Fruit fly (Drosophila melanogaster) whole organism, embryonic: ENCODE data around the gene Muc68Ca.

ENCODE experiments used
- BEAF-32 ChIP-seq: fragments of 200-800 bp; sonication (Bioruptor generic); optimal IDR thresholded peaks from 3 replicates; lab custom pipeline; 2017; ENCODE audit warnings: missing biosample characterization, missing genetic modification characterization, mild to moderate bottlenecking, moderate library complexity, missing genetic modification reagents
- CG10267 ChIP-seq: fragments of 200-800 bp; sonication (Bioruptor generic); optimal IDR thresholded peaks from 2 replicates; lab custom pipeline; 2018; ENCODE audit warnings: missing biosample characterization, mild to moderate bottlenecking, missing genetic modification characterization, moderate library complexity
- CG11696 ChIP-seq: fragments of 200-800 bp; sonication (Bioruptor generic); IDR thresholded peaks from 2 replicates; pipeline ENCODE4 v1.3.6; 2022; ENCODE audit warnings: missing biosample characterization, missing genetic modification characterization
- CG12155 ChIP-seq: fragments of 200-800 bp; sonication (Bioruptor generic); optimal IDR thresholded peaks from 3 replicates; lab custom pipeline; 2016; ENCODE audit warnings: missing biosample characterization, missing genetic modification characterization
- CG12236 ChIP-seq: fragments of 200-800 bp; sonication (Bioruptor generic); optimal IDR thresholded peaks from 2 replicates; lab custom pipeline; 2016; ENCODE audit warnings: missing biosample characterization, missing genetic modification characterization
- CG1233 ChIP-seq: fragments of 200-800 bp; sonication (Bioruptor generic); optimal IDR thresholded peaks from 4 replicates; lab custom pipeline; 2018; ENCODE audit warnings: missing biosample characterization, mild to moderate bottlenecking, missing genetic modification characterization
- CG13123 ChIP-seq: fragments of 200-800 bp; sonication (Bioruptor generic); optimal IDR thresholded peaks from 2 replicates; lab custom pipeline; 2016; ENCODE audit warnings: missing biosample characterization, missing genetic modification characterization
- CG13775 ChIP-seq: fragments of 200-800 bp; sonication (Bioruptor generic); optimal IDR thresholded peaks from 3 replicates; lab custom pipeline; 2017; ENCODE audit warnings: missing biosample characterization, mild to moderate bottlenecking, missing genetic modification characterization
- CG15269 ChIP-seq: fragments of 200-800 bp; sonication (Bioruptor generic); optimal IDR thresholded peaks from 2 replicates; lab custom pipeline; 2018; ENCODE audit warnings: missing biosample characterization, mild to moderate bottlenecking, missing genetic modification characterization, moderate library complexity
- CG15479 ChIP-seq: fragments of 200-800 bp; sonication (Bioruptor generic); optimal IDR thresholded peaks from 3 replicates; lab custom pipeline; 2019; ENCODE audit warnings: missing biosample characterization, mild to moderate bottlenecking, missing genetic modification characterization, moderate library complexity
- CG17186 ChIP-seq: fragments of 200-800 bp; sonication (Bioruptor generic); optimal IDR thresholded peaks from 3 replicates; lab custom pipeline; 2017; ENCODE audit warnings: missing biosample characterization, missing genetic modification reagents, missing genetic modification characterization
- CG2712 ChIP-seq: fragments of 200-800 bp; optimal IDR thresholded peaks from 3 replicates; lab custom pipeline; 2019; ENCODE audit warnings: missing biosample characterization, mild to moderate bottlenecking, missing genetic modification characterization, moderate library complexity
- CG31365 ChIP-seq: fragments of 200-800 bp; sonication (Bioruptor generic); optimal IDR thresholded peaks from 2 replicates; lab custom pipeline; 2018; ENCODE audit warnings: missing biosample characterization, mild to moderate bottlenecking, missing genetic modification characterization
- CG4328 ChIP-seq: fragments of 200-800 bp; sonication (Bioruptor generic); optimal IDR thresholded peaks from 3 replicates; lab custom pipeline; 2017; ENCODE audit warnings: missing biosample characterization, missing genetic modification reagents, missing genetic modification characterization
- CG4854 ChIP-seq: fragments of 200-800 bp; sonication (Bioruptor generic); optimal IDR thresholded peaks from 2 replicates; lab custom pipeline; 2016; ENCODE audit warnings: missing biosample characterization, missing genetic modification characterization, inconsistent platforms
- CG5953 ChIP-seq: fragments of 200-800 bp; sonication (Bioruptor generic); IDR thresholded peaks from 2 replicates; pipeline ENCODE4 v1.3.6; 2022; ENCODE audit warnings: missing biosample characterization, missing genetic modification characterization
- CG6254 ChIP-seq: fragments of 200-800 bp; sonication (Bioruptor generic); optimal IDR thresholded peaks from 3 replicates; lab custom pipeline; 2017; ENCODE audit warnings: mild to moderate bottlenecking, missing biosample characterization, missing genetic modification reagents, missing genetic modification characterization
- CG6689 ChIP-seq: fragments of 200-800 bp; sonication (Bioruptor generic); IDR thresholded peaks from 2 replicates; pipeline ENCODE4 v1.3.6; 2022; ENCODE audit warnings: missing biosample characterization, missing genetic modification characterization
- CG8281 ChIP-seq: fragments of 200-800 bp; sonication (Bioruptor generic); optimal IDR thresholded peaks from 2 replicates; lab custom pipeline; 2018; ENCODE audit warnings: missing biosample characterization, mild to moderate bottlenecking, missing genetic modification characterization, moderate library complexity
- CG9215 ChIP-seq: fragments of 200-800 bp; sonication (Bioruptor generic); IDR thresholded peaks from 2 replicates; pipeline ENCODE4 v1.3.6; 2022; ENCODE audit warnings: missing biosample characterization, missing genetic modification characterization
- E2f2 ChIP-seq: fragments of 200-800 bp; sonication (Bioruptor generic); IDR thresholded peaks from 2 replicates; pipeline ENCODE4 v1.3.6; 2022; ENCODE audit warnings: missing biosample characterization, missing genetic modification characterization
- Gug ChIP-seq: fragments of 200-800 bp; sonication (Bioruptor generic); IDR thresholded peaks from 4 replicates; pipeline ENCODE4 v1.3.6; 2022; ENCODE audit warnings: missing biosample characterization, missing genetic modification characterization
- Hmr ChIP-seq: fragments of 200-800 bp; sonication (Bioruptor generic); optimal IDR thresholded peaks from 3 replicates; lab custom pipeline; 2017; ENCODE audit warnings: mild to moderate bottlenecking, missing biosample characterization, missing genetic modification reagents, missing genetic modification characterization
- Hr3 ChIP-seq: fragments of 200-800 bp; sonication (Bioruptor generic); optimal IDR thresholded peaks from 3 replicates; lab custom pipeline; 2016; ENCODE audit warnings: missing biosample characterization, missing genetic modification characterization
- Mes4 ChIP-seq: fragments of 200-800 bp; sonication (Bioruptor generic); optimal IDR thresholded peaks from 2 replicates; lab custom pipeline; 2016; ENCODE audit warnings: missing biosample characterization, missing genetic modification characterization
- NfI ChIP-seq: fragments of 200-800 bp; sonication (Bioruptor generic); optimal IDR thresholded peaks from 3 replicates; lab custom pipeline; 2018; ENCODE audit warnings: missing biosample characterization, mild to moderate bottlenecking, missing genetic modification characterization, moderate library complexity
- Six4 ChIP-seq: fragments of 200-800 bp; sonication (Bioruptor generic); optimal IDR thresholded peaks from 2 replicates; lab custom pipeline; 2016; ENCODE audit warnings: missing biosample characterization, missing genetic modification characterization
- ab ChIP-seq: fragments of 200-800 bp; sonication (Bioruptor generic); optimal IDR thresholded peaks from 2 replicates; lab custom pipeline; 2016; ENCODE audit warnings: missing biosample characterization, missing genetic modification characterization
- abd-A ChIP-seq: fragments of 200-800 bp; sonication (Bioruptor generic); optimal IDR thresholded peaks from 3 replicates; lab custom pipeline; 2019; ENCODE audit warnings: missing biosample characterization, mild to moderate bottlenecking, missing genetic modification characterization, moderate library complexity
- ara ChIP-seq: fragments of 200-800 bp; sonication (Bioruptor generic); IDR thresholded peaks from 2 replicates; pipeline ENCODE4 v1.3.6; 2022; ENCODE audit warnings: missing biosample characterization, missing genetic modification characterization
- ase ChIP-seq: fragments of 200-800 bp; sonication (Bioruptor generic); IDR thresholded peaks from 3 replicates; pipeline ENCODE4 v1.3.6; 2022; ENCODE audit warnings: missing biosample characterization, missing genetic modification characterization
- ash1 ChIP-seq: fragments of 200-800 bp; sonication (Bioruptor generic); optimal IDR thresholded peaks from 2 replicates; lab custom pipeline; 2018; ENCODE audit warnings: missing biosample characterization, mild to moderate bottlenecking, missing genetic modification characterization
- croc ChIP-seq: fragments of 200-800 bp; sonication (Bioruptor generic); conservative IDR thresholded peaks from 3 replicates; pipeline ENCODE4 v1.3.6; 2022; ENCODE audit warnings: missing biosample characterization, missing genetic modification characterization
- dan ChIP-seq: fragments of 200-800 bp; sonication (Bioruptor generic); IDR thresholded peaks from 2 replicates; pipeline ENCODE4 v1.3.6; 2022; ENCODE audit warnings: missing biosample characterization, missing genetic modification characterization
- dmrt99B ChIP-seq: fragments of 200-800 bp; sonication (Bioruptor generic); optimal IDR thresholded peaks from 2 replicates; lab custom pipeline; 2018; ENCODE audit warnings: missing biosample characterization, mild to moderate bottlenecking, missing genetic modification characterization, moderate library complexity
- gro ChIP-seq: fragments of 200-800 bp; sonication (Bioruptor generic); optimal IDR thresholded peaks from 2 replicates; lab custom pipeline; 2016; ENCODE audit warnings: missing biosample characterization, missing genetic modification characterization
- her ChIP-seq: fragments of 200-800 bp; sonication (Bioruptor generic); optimal IDR thresholded peaks from 2 replicates; lab custom pipeline; 2016; ENCODE audit warnings: missing biosample characterization, missing genetic modification characterization
- hkb ChIP-seq, 2 experiments: fragments of 200-800 bp in 1 of 2; fragments of >200 bp in 1 of 2; sonication (Bioruptor generic) in 1 of 2; IDR thresholded peaks in 1 of 2; optimal IDR thresholded peaks in 1 of 2; 2 replicates each; pipeline versions ENCODE4 v1.3.6 to Lab custom; 2017 to 2022; ENCODE audit warnings: missing biosample characterization in 1 of 2, missing genetic modification characterization in 1 of 2
- lbe ChIP-seq: fragments of 200-800 bp; sonication (Bioruptor generic); optimal IDR thresholded peaks from 2 replicates; lab custom pipeline; 2016; ENCODE audit warnings: missing biosample characterization, mild to moderate bottlenecking, missing genetic modification characterization
- lilli ChIP-seq: fragments of 200-800 bp; sonication (Bioruptor generic); optimal IDR thresholded peaks from 3 replicates; lab custom pipeline; 2016; ENCODE audit warnings: missing biosample characterization, missing genetic modification characterization
- luna ChIP-seq: fragments of 200-800 bp; sonication (Bioruptor generic); optimal IDR thresholded peaks from 2 replicates; lab custom pipeline; 2016; ENCODE audit warnings: missing biosample characterization, missing genetic modification characterization
- pum ChIP-seq: fragments of 200-800 bp; sonication (Bioruptor generic); optimal IDR thresholded peaks from 2 replicates; lab custom pipeline; 2016; ENCODE audit warnings: missing biosample characterization, missing genetic modification characterization
- row ChIP-seq: fragments of 200-800 bp; sonication (Bioruptor generic); IDR thresholded peaks from 3 replicates; pipeline ENCODE4 v1.3.6; 2022; ENCODE audit warnings: missing biosample characterization, missing genetic modification characterization
- sc ChIP-seq, 3 experiments: fragments of >200 bp in 2 of 3; fragments of 200-800 bp in 1 of 3; sonication (Bioruptor generic) in 1 of 3; optimal IDR thresholded peaks; 2 replicates in 2 of 3; 3 replicates in 1 of 3; lab custom pipeline; 2017; ENCODE audit warnings: mild to moderate bottlenecking in 1 of 3, missing biosample characterization in 1 of 3, missing genetic modification characterization in 1 of 3, missing genetic modification reagents in 1 of 3
- scrt ChIP-seq: fragments of 200-800 bp; sonication (Bioruptor generic); optimal IDR thresholded peaks from 2 replicates; lab custom pipeline; 2018; ENCODE audit warnings: missing biosample characterization, mild to moderate bottlenecking, missing genetic modification characterization, moderate library complexity
- trh ChIP-seq: fragments of 200-800 bp; sonication (Bioruptor generic); optimal IDR thresholded peaks from 2 replicates; lab custom pipeline; 2016; ENCODE audit warnings: missing biosample characterization, missing genetic modification characterization
- ttk ChIP-seq: fragments of 200-800 bp; sonication (Bioruptor generic); IDR thresholded peaks from 2 replicates; pipeline ENCODE4 v2.1.2; 2022; ENCODE audit warnings: missing biosample characterization, missing genetic modification characterization
- wdn ChIP-seq: fragments of 200-800 bp; sonication (Bioruptor generic); IDR thresholded peaks from 2 replicates; pipeline ENCODE4 v1.3.6; 2022; ENCODE audit warnings: missing biosample characterization, missing genetic modification characterization
- wek ChIP-seq: fragments of 200-800 bp; sonication (Bioruptor generic); optimal IDR thresholded peaks from 3 replicates; lab custom pipeline; 2018; ENCODE audit warnings: missing biosample characterization, mild to moderate bottlenecking, missing genetic modification characterization, moderate library complexity
- zfh1 ChIP-seq: fragments of 200-800 bp; sonication (Bioruptor generic); IDR thresholded peaks from 3 replicates; pipeline ENCODE4 v1.3.6; 2022; ENCODE audit warnings: missing biosample characterization, missing genetic modification characterization

Gene Muc68Ca

dm6 chr3L:11648410-11648809 lies 28.5 kb upstream of the Muc68Ca start, which contains the start of the genes RIOK1 and Polr3H (continued):
- TF ChIP-seq row (GFP tag; lab: Robert Waterston, UW) (peak; percentile 88), NfI (GFP tag; lab: Kevin White, UChicago) (peak; percentile 72), hkb (optimal IDR thresholded peaks at IDR 0.05; lab: Kevin White, UChicago) (no peak), hkb (GFP tag; IDR thresholded peaks at IDR 0.05; lab: Robert Waterston, UW) (peak; percentile 77), CG12155 (peak; percentile 68), luna (GFP tag; lab: Kevin White, UChicago) (no peak), Six4 (GFP tag; lab: Kevin White, UChicago) (peak; percentile 36), sc (optimal IDR thresholded peaks at IDR 0.05; lab: Kevin White, UChicago) (no peak), sc (GFP tag; optimal IDR thresholded peaks at IDR 0.05; lab: Kevin White, UChicago) (peak; percentile 21), Hmr (peak; percentile 63), CG11696 (GFP tag; lab: Robert Waterston, UW) (no peak), CG9215 (GFP tag; lab: Robert Waterston, UW) (peak; percentile 40; the same call in 1 of the 2 replicates), CG10267 (tag; lab: Kevin White, UChicago) (peak; percentile 69), CG12236 (GFP tag; lab: Kevin White, UChicago) (peak; percentile 32), wdn (GFP tag; lab: Robert Waterston, UW) (0 out of 2 replicates have a peak, but pooled peaks have one; percentile 5), Hr3 (GFP tag; lab: Kevin White, UChicago) (peak; percentile 63), scrt (GFP tag; lab: Kevin White, UChicago) (peak; percentile 64), E2f2 (peak; percentile 67), CG1233 (GFP tag; lab: Kevin White, UChicago) (peak; percentile 55), pum (GFP tag; lab: Kevin White, UChicago) (peak; percentile 75), ttk (GFP tag; lab: Robert Waterston, UW) (peak; percentile 31; the same call in 1 of the 2 replicates), zfh1 (GFP tag; lab: Robert Waterston, UW) (peak; percentile 48; the same call in 2 of the 3 replicates), CG6254 (GFP tag; lab: Kevin White, UChicago) (peak; percentile 16), lbe (GFP tag; lab: Kevin White, UChicago) (no peak), BEAF-32 (peak; percentile 50), gro (GFP tag; lab: Kevin White, UChicago) (peak; percentile 80), CG15269 (tag; lab: Kevin White, UChicago) (no peak), abd-A (tag; lab: Kevin White, UChicago) (no peak), wek (GFP tag; lab: Kevin White, UChicago) (peak; percentile 94), dan (GFP tag; lab: Robert Waterston, UW) (no peak), ab (GFP tag; lab: Kevin White, UChicago) (peak; percentile 68), CG5953 (no peak), CG4328 (GFP tag; lab: Kevin White, UChicago) (no peak), CG17186 (peak; percentile 43), CG8281 (no peak), lilli (GFP tag; lab: Kevin White, UChicago) (peak; percentile 85), CG13775 (GFP tag; lab: Kevin White, UChicago) (peak; percentile 82), her (GFP tag; lab: Kevin White, UChicago) (peak; percentile 63), CG15479 (GFP tag; lab: Kevin White, UChicago) (peak; percentile 52), Gug (peak; percentile 51; the same call in 3 of the 4 replicates), CG6689 (GFP tag; lab: Robert Waterston, UW) (peak; percentile 58), CG2712 (tag; lab: Kevin White, UChicago) (no peak), Mes4 (GFP tag; lab: Kevin White, UChicago) (peak; percentile 58), croc (no peak), ase (peak; percentile 39; the same call in 1 of the 3 replicates), CG13123 (GFP tag; lab: Kevin White, UChicago) (peak; percentile 65), dmrt99B (tag; lab: Kevin White, UChicago) (no peak), CG4854 (GFP tag; lab: Kevin White, UChicago) (peak; percentile 47), ash1 (no peak), ara (GFP tag; lab: Robert Waterston, UW) (peak; percentile 21; the same call in 1 of the 2 replicates), CG31365 (tag; lab: Kevin White, UChicago) (no peak), trh (peak; percentile 29)
